Worm (Caenorhabditis elegans) whole organism, L2 larva: ENCODE data around the gene rpl-6.

Experiments used
- C34F6.9 ChIP-seq: fragments of 150-350 bp; optimal IDR thresholded peaks from 2 replicates; lab custom pipeline; 2014; ENCODE audit warnings: missing biosample characterization, missing genetic modification characterization
- F13H6.1 ChIP-seq: sonication (generic microtip); optimal IDR thresholded peaks from 2 replicates; lab custom pipeline; 2016; ENCODE audit warnings: missing genetic modification characterization, missing compliant biosample characterization
- R02D3.7 ChIP-seq: fragments of 150-350 bp; optimal IDR thresholded peaks from 2 replicates; lab custom pipeline; 2014; ENCODE audit warnings: missing biosample characterization, missing genetic modification characterization
- Y55F3AM.14 ChIP-seq: fragments of 200-800 bp; sonication (Bioruptor generic); optimal IDR thresholded peaks from 2 replicates; lab custom pipeline; 2018; ENCODE audit warnings: mild to moderate bottlenecking, missing genetic modification characterization, missing compliant biosample characterization
- alr-1 ChIP-seq: fragments of 150-350 bp; optimal IDR thresholded peaks from 2 replicates; lab custom pipeline; 2014; ENCODE audit warnings: missing biosample characterization, missing genetic modification characterization
- aly-2 ChIP-seq: fragments of 150-350 bp; optimal IDR thresholded peaks from 2 replicates; lab custom pipeline; 2014; ENCODE audit warnings: missing biosample characterization, missing genetic modification characterization
- ama-1 ChIP-seq: fragments of 150-350 bp; optimal IDR thresholded peaks from 2 replicates; lab custom pipeline; 2018; ENCODE audit warnings: inconsistent platforms
- blmp-1 ChIP-seq: sonication (generic microtip); optimal IDR thresholded peaks from 2 replicates; lab custom pipeline; 2017; ENCODE audit warnings: missing genetic modification characterization, mild to moderate bottlenecking, missing compliant biosample characterization, antibody characterized with exemption, moderate library complexity; ENCODE audit not compliant: insufficient read depth
- ceh-82 ChIP-seq: fragments of 150-350 bp; optimal IDR thresholded peaks from 2 replicates; lab custom pipeline; 2014; ENCODE audit warnings: missing biosample characterization, missing genetic modification characterization
- crh-2 ChIP-seq: sonication (generic microtip); optimal IDR thresholded peaks from 2 replicates; lab custom pipeline; 2017; ENCODE audit warnings: missing biosample characterization, missing genetic modification characterization
- egl-27 ChIP-seq: sonication (generic microtip); optimal IDR thresholded peaks from 3 replicates; lab custom pipeline; 2017; ENCODE audit warnings: missing biosample characterization, missing genetic modification reagents, missing genetic modification characterization
- elt-3 ChIP-seq: sonication (generic microtip); optimal IDR thresholded peaks from 2 replicates; lab custom pipeline; 2017; ENCODE audit warnings: missing biosample characterization, missing genetic modification characterization
- fos-1 ChIP-seq: fragments of 150-350 bp; optimal IDR thresholded peaks from 2 replicates; lab custom pipeline; 2014; ENCODE audit warnings: missing biosample characterization, missing genetic modification characterization
- gmeb-1 ChIP-seq: fragments of 150-350 bp; optimal IDR thresholded peaks from 2 replicates; lab custom pipeline; 2014; ENCODE audit warnings: missing biosample characterization, missing genetic modification characterization
- lin-11 ChIP-seq: fragments of 150-350 bp; sonication (generic microtip); optimal IDR thresholded peaks from 2 replicates; lab custom pipeline; 2014; ENCODE audit warnings: missing biosample characterization, missing genetic modification characterization, inconsistent platforms, mixed read lengths
- lin-13 ChIP-seq: fragments of 150-350 bp; optimal IDR thresholded peaks from 2 replicates; lab custom pipeline; 2014; ENCODE audit warnings: missing biosample characterization, missing genetic modification reagents, missing genetic modification characterization
- lsy-2 ChIP-seq, 2 experiments: fragments of 150-350 bp in 1 of 2; sonication (generic microtip) in 1 of 2; optimal IDR thresholded peaks; 2 replicates each; lab custom pipeline; 2014 to 2017; ENCODE audit warnings: missing biosample characterization in 2 of 2, missing genetic modification characterization in 2 of 2
- mab-5 ChIP-seq: fragments of 150-350 bp; optimal IDR thresholded peaks from 2 replicates; lab custom pipeline; 2014; ENCODE audit warnings: missing biosample characterization, missing genetic modification characterization
- mdl-1 ChIP-seq, 2 experiments: fragments of 150-350 bp in 1 of 2; sonication (generic microtip) in 1 of 2; optimal IDR thresholded peaks; 2 replicates each; lab custom pipeline; 2017; ENCODE audit warnings: missing biosample characterization in 2 of 2, missing genetic modification characterization in 2 of 2
- nhr-10 ChIP-seq: sonication (generic microtip); optimal IDR thresholded peaks from 2 replicates; lab custom pipeline; 2017; ENCODE audit warnings: missing biosample characterization, missing genetic modification characterization
- nhr-11 ChIP-seq: fragments of 150-350 bp; optimal IDR thresholded peaks from 2 replicates; lab custom pipeline; 2014; ENCODE audit warnings: missing biosample characterization, missing genetic modification characterization
- nhr-12 ChIP-seq: fragments of 150-350 bp; optimal IDR thresholded peaks from 2 replicates; lab custom pipeline; 2014; ENCODE audit warnings: missing biosample characterization, missing genetic modification characterization
- nhr-129 ChIP-seq: fragments of 150-350 bp; optimal IDR thresholded peaks from 2 replicates; lab custom pipeline; 2014; ENCODE audit warnings: missing biosample characterization, missing genetic modification characterization
- nhr-21 ChIP-seq: fragments of 150-350 bp; optimal IDR thresholded peaks from 2 replicates; lab custom pipeline; 2014; ENCODE audit warnings: missing biosample characterization, missing genetic modification characterization
- nhr-237 ChIP-seq: fragments of 150-350 bp; optimal IDR thresholded peaks from 2 replicates; lab custom pipeline; 2014; ENCODE audit warnings: missing biosample characterization, missing genetic modification characterization
- nhr-25 ChIP-seq: fragments of 150-350 bp; sonication (generic microtip); optimal IDR thresholded peaks from 3 replicates; lab custom pipeline; 2014; ENCODE audit warnings: missing biosample characterization, missing genetic modification characterization
- nhr-6 ChIP-seq: fragments of 150-350 bp; optimal IDR thresholded peaks from 2 replicates; lab custom pipeline; 2014; ENCODE audit warnings: missing biosample characterization, missing genetic modification characterization
- sem-4 ChIP-seq: fragments of 150-350 bp; optimal IDR thresholded peaks from 2 replicates; lab custom pipeline; 2014; ENCODE audit warnings: missing biosample characterization, missing genetic modification reagents, missing genetic modification characterization
- skn-1 ChIP-seq: sonication (generic microtip); optimal IDR thresholded peaks from 2 replicates; lab custom pipeline; 2017; ENCODE audit warnings: missing biosample characterization, missing genetic modification characterization
- sma-3 ChIP-seq: sonication (generic microtip); optimal IDR thresholded peaks from 2 replicates; lab custom pipeline; 2016; ENCODE audit warnings: missing genetic modification reagents, missing genetic modification characterization, missing compliant biosample characterization
- sma-9 ChIP-seq, 2 experiments: fragments of 150-350 bp in 1 of 2; sonication (generic microtip) in 1 of 2; optimal IDR thresholded peaks; 2 replicates each; lab custom pipeline; 2014 to 2016; ENCODE audit warnings: missing genetic modification characterization in 2 of 2, mild to moderate bottlenecking in 1 of 2, missing biosample characterization in 1 of 2, missing compliant biosample characterization in 1 of 2, missing genetic modification reagents in 1 of 2, moderate library complexity in 1 of 2
- snpc-4 ChIP-seq: fragments of 150-350 bp; optimal IDR thresholded peaks from 2 replicates; lab custom pipeline; 2014; ENCODE audit warnings: missing biosample characterization, missing genetic modification characterization
- unc-55 ChIP-seq: fragments of 150-350 bp; sonication (generic microtip); optimal IDR thresholded peaks from 3 replicates; lab custom pipeline; 2014; ENCODE audit warnings: missing biosample characterization, missing genetic modification reagents, missing genetic modification characterization
- unc-62 ChIP-seq: fragments of 150-350 bp; optimal IDR thresholded peaks from 2 replicates; lab custom pipeline; 2014; ENCODE audit warnings: missing biosample characterization, missing genetic modification reagents, missing genetic modification characterization
- zag-1 ChIP-seq: fragments of 150-350 bp; optimal IDR thresholded peaks from 2 replicates; lab custom pipeline; 2014; ENCODE audit warnings: missing biosample characterization, missing genetic modification characterization
- ztf-4 ChIP-seq: fragments of 150-350 bp; optimal IDR thresholded peaks from 2 replicates; lab custom pipeline; 2014; ENCODE audit warnings: missing biosample characterization, missing genetic modification characterization

Gene rpl-6

ce11 chrIII:7234148-7234547, 25.9 kb downstream of the rpl-6 start, which contains the start of gene ndus-8:
Gene ndus-8, minus strand, starts transcription at chrIII:7234202.
- peak; percentile 7 for TF ChIP-seq fos-1 (tag; lab: Kevin White, UChicago)
- TF ChIP-seq blmp-1 (tag; lab: Kevin White, UChicago), result no peak
- TF ChIP-seq F13H6.1 (tag; lab: Kevin White, UChicago), result peak; percentile 40
- TF ChIP-seq Y55F3AM.14 (GFP tag; lab: Kevin White, UChicago), result no peak
- TF ChIP-seq lin-11 (tag; lab: Kevin White, UChicago), result peak; percentile 54
- TF ChIP-seq zag-1 (tag; lab: Kevin White, UChicago), result no peak
- no peak for TF ChIP-seq mab-5 (tag; lab: Kevin White, UChicago)
- peak; percentile 74 for TF ChIP-seq snpc-4 (tag; lab: Kevin White, UChicago)
- peak; percentile 86 for TF ChIP-seq sma-9 (GFP tag; optimal IDR thresholded peaks at IDR 0.05; lab: Kevin White, UChicago)
- no peak for TF ChIP-seq sma-9 (tag; optimal IDR thresholded peaks at IDR 0.05; lab: Kevin White, UChicago)
- TF ChIP-seq elt-3 (tag; lab: Kevin White, UChicago), result no peak
- no peak for TF ChIP-seq nhr-12
- TF ChIP-seq nhr-21, result peak; percentile 54
- TF ChIP-seq ztf-4 (tag; lab: Kevin White, UChicago), result peak; percentile 59
- TF ChIP-seq aly-2 (tag; lab: Kevin White, UChicago), result no peak
- peak; percentile 67 for TF ChIP-seq crh-2 (tag; lab: Kevin White, UChicago)
- peak; percentile 75 for TF ChIP-seq gmeb-1 (tag; lab: Kevin White, UChicago)
- no peak for TF ChIP-seq skn-1 (tag; lab: Kevin White, UChicago)
- TF ChIP-seq ama-1 (lab: Kevin White, UChicago), result no peak
- TF ChIP-seq unc-55, result no peak
- peak; percentile 79 for TF ChIP-seq C34F6.9 (tag; lab: Kevin White, UChicago)
- TF ChIP-seq mdl-1 (tag; optimal IDR thresholded peaks at IDR 0.05; lab: Kevin White, UChicago), result no peak
- peak; percentile 60 for TF ChIP-seq lin-13
- peak; percentile 43 for TF ChIP-seq nhr-129 (tag; lab: Kevin White, UChicago)
- peak; percentile 69 for TF ChIP-seq nhr-25 (tag; lab: Kevin White, UChicago)
- peak; percentile 58 for TF ChIP-seq sma-3 (GFP tag; lab: Kevin White, UChicago)
- no peak for TF ChIP-seq unc-62 (GFP tag; lab: Kevin White, UChicago)
- TF ChIP-seq sem-4 (tag; lab: Kevin White, UChicago), result peak; percentile 36
- TF ChIP-seq ceh-82 (tag; lab: Kevin White, UChicago), result no peak
- TF ChIP-seq lsy-2 (tag; optimal IDR thresholded peaks at IDR 0.05; lab: Kevin White, UChicago), result peak; percentile 61 to 86
- no peak for TF ChIP-seq R02D3.7 (tag; lab: Kevin White, UChicago)
- no peak for TF ChIP-seq alr-1
- peak; percentile 59 for TF ChIP-seq egl-27 (tag; lab: Kevin White, UChicago)
- TF ChIP-seq nhr-6 (tag; lab: Kevin White, UChicago), result peak; percentile 32
- no peak for TF ChIP-seq nhr-237 (tag; lab: Kevin White, UChicago)

ce11 chrIII:7238727-7239126, 30.5 kb downstream of the rpl-6 start, which contains the start of gene pars-1:
Gene pars-1, plus strand, starts transcription at chrIII:7239027.
- TF ChIP-seq nhr-11 (tag; lab: Kevin White, UChicago) (no peak), nhr-129 (tag; lab: Kevin White, UChicago) (peak; percentile 22)

DNA sequence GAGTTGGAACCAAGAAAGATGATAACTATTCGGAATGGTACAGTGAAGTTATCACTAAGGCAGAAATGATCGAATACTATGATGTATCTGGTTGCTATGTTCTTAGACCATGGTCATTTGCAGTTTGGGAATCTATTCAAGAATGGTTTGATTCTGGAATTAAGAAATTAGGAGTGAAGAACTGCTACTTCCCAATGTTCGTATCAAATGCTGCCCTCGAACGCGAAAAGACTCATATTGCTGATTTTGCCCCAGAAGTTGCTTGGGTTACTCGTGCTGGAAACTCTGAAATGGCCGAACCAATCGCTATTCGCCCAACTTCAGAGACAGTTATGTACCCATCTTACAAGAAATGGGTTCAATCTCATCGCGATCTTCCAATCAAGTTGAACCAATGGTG, 31.2 kb downstream of the rpl-6 start:
- TF ChIP-seq F13H6.1 (tag; lab: Kevin White, UChicago) (no peak), nhr-10 (tag; lab: Kevin White, UChicago) (no peak), nhr-21 (no peak), lin-13 (no peak), ama-1 (lab: Kevin White, UChicago) (no peak), nhr-12 (no peak), egl-27 (tag; lab: Kevin White, UChicago) (no peak), nhr-6 (tag; lab: Kevin White, UChicago) (no peak)

- TF ChIP-seq ztf-4 (tag; lab: Kevin White, UChicago), result no peak
These were observed 32.8 kb downstream of the rpl-6 start, which contains the start of gene ztf-31 for ce11 chrIII:7241065-7241464. Gene ztf-31, plus strand, starts transcription at chrIII:7241365.
